Fruit fly (Drosophila melanogaster): ENCODE results near the gene CG10793.

dm6 chrX:3356937-3357552, 40.8 kb upstream of the CG10793 start:
- TF ChIP-seq CG8478 (optimal IDR thresholded peaks at IDR 0.05), result no peak
- no peak for TF ChIP-seq CTCF (optimal IDR thresholded peaks at IDR 0.05)
